Fruit fly (Drosophila melanogaster) S2 (cell line): ENCODE measurements around the gene CG42359.

Experiments used
- CG8478 ChIP-seq: fragments of >200 bp; optimal IDR thresholded peaks from 2 replicates; lab custom pipeline; 2018
- CTCF ChIP-seq, 2 experiments: fragments of >200 bp; optimal IDR thresholded peaks; 2 replicates each; lab custom pipeline; 2018

dm6 chr3R:19147511-19148239 lies 14.4 kb downstream of the CG42359 start, which contains the start of gene Ppcs:
- TF ChIP-seq CG8478, result no peak
- TF ChIP-seq CTCF (optimal IDR thresholded peaks at IDR 0.05; lab: Kevin White, UChicago), result no peak
